Fruit fly (Drosophila melanogaster): ENCODE measurements around the gene Hsc70-1.

Gene Hsc70-1

dm6 chr3L:14001658-14002523, 28.0 kb downstream of the Hsc70-1 start, which contains the start of the genes Nprl3 and upSET (continued):
- TF ChIP-seq TFAM (GFP tag; optimal IDR thresholded peaks at IDR 0.05) = no peak
- TF ChIP-seq crc (GFP tag; optimal IDR thresholded peaks at IDR 0.05) = no peak
- TF ChIP-seq Gug (GFP tag; IDR thresholded peaks at IDR 0.05) = no peak
- TF ChIP-seq CG34422 (GFP tag; IDR thresholded peaks at IDR 0.05) = peak; percentile 34; the same call in 1 of the 3 replicates
- TF ChIP-seq CG14710 (tag; optimal IDR thresholded peaks at IDR 0.05) = peak; percentile 73
- TF ChIP-seq sqz (GFP tag; optimal IDR thresholded peaks at IDR 0.05) = peak; percentile 38
- TF ChIP-seq hb (GFP tag; IDR thresholded peaks at IDR 0.05; ENCODE audit: partially characterized antibody) = peak; percentile 83
- no peak for TF ChIP-seq CG4328 (GFP tag; optimal IDR thresholded peaks at IDR 0.05)
- TF ChIP-seq Aef1 (GFP tag; IDR thresholded peaks at IDR 0.05) = no peak
- no peak for TF ChIP-seq CG7987 (GFP tag; optimal IDR thresholded peaks at IDR 0.05)
- no peak for TF ChIP-seq CG15696 (tag; optimal IDR thresholded peaks at IDR 0.05)
- peak; percentile 6 for TF ChIP-seq Myb (GFP tag; optimal IDR thresholded peaks at IDR 0.05)
- no peak for TF ChIP-seq CG7271 (tag; optimal IDR thresholded peaks at IDR 0.05)
- no peak for TF ChIP-seq Spps (tag; optimal IDR thresholded peaks at IDR 0.05)
- TF ChIP-seq NK7.1 (GFP tag; optimal IDR thresholded peaks at IDR 0.05) = no peak
- TF ChIP-seq Adf1 (GFP tag; IDR thresholded peaks at IDR 0.05) = no peak
- no peak for TF ChIP-seq Ssrp (tag; optimal IDR thresholded peaks at IDR 0.05)
- peak; percentile 80 for TF ChIP-seq hbn (GFP tag; IDR thresholded peaks at IDR 0.05; ENCODE audit: partially characterized antibody)
- TF ChIP-seq CG15479 (GFP tag; optimal IDR thresholded peaks at IDR 0.05) = no peak
- TF ChIP-seq CG16813 (GFP tag; IDR thresholded peaks at IDR 0.05; ENCODE audit: partially characterized antibody) = peak; percentile 91
- TF ChIP-seq CG4282 (GFP tag; optimal IDR thresholded peaks at IDR 0.05) = no peak
- no peak for TF ChIP-seq CG15269 (tag; optimal IDR thresholded peaks at IDR 0.05)
- TF ChIP-seq org-1 (GFP tag; optimal IDR thresholded peaks at IDR 0.05) = no peak
- peak; percentile 16 for TF ChIP-seq CG7839 (tag; optimal IDR thresholded peaks at IDR 0.05)
- TF ChIP-seq Nf-YB (GFP tag; optimal IDR thresholded peaks at IDR 0.05) = no peak
- no peak for TF ChIP-seq jumu (GFP tag; optimal IDR thresholded peaks at IDR 0.05)
- TF ChIP-seq CG2889 (GFP tag; IDR thresholded peaks at IDR 0.05) = no peak
- no peak for TF ChIP-seq HHEX (GFP tag; optimal IDR thresholded peaks at IDR 0.05)
- no peak for TF ChIP-seq btn (GFP tag; optimal IDR thresholded peaks at IDR 0.05)
- peak; percentile 91 for TF ChIP-seq Bgb (GFP tag; IDR thresholded peaks at IDR 0.05; ENCODE audit: partially characterized antibody)
- peak; percentile 68 for TF ChIP-seq Dref (GFP tag; IDR thresholded peaks at IDR 0.05)
- TF ChIP-seq bigmax (GFP tag; optimal IDR thresholded peaks at IDR 0.05) = no peak
- peak; percentile 52 for TF ChIP-seq Sin3A (optimal IDR thresholded peaks at IDR 0.05)
- TF ChIP-seq Pdp1 (GFP tag; optimal IDR thresholded peaks at IDR 0.05) = peak in 1 of 2 experiments; percentile 5
- no peak for TF ChIP-seq CG8290 (GFP tag; optimal IDR thresholded peaks at IDR 0.05)
- TF ChIP-seq CG8290 (tag; optimal IDR thresholded peaks at IDR 0.05) = no peak
- peak; percentile 44; the same call in 1 of the 2 replicates for TF ChIP-seq CG3847 (GFP tag; IDR thresholded peaks at IDR 0.05)
- no peak for TF ChIP-seq usp (GFP tag; optimal IDR thresholded peaks at IDR 0.05)
- TF ChIP-seq CG3407 (GFP tag; optimal IDR thresholded peaks at IDR 0.05) = no peak
- no peak for TF ChIP-seq CG5953 (GFP tag; IDR thresholded peaks at IDR 0.05)
- TF ChIP-seq pzg (GFP tag; optimal IDR thresholded peaks at IDR 0.05) = peak; percentile 85
- TF ChIP-seq pan (optimal IDR thresholded peaks at IDR 0.05) = no peak
- no peak for TF ChIP-seq pan (GFP tag; optimal IDR thresholded peaks at IDR 0.05 in 1 of 2, IDR thresholded peaks at IDR 0.05 in 1 of 2)
- TF ChIP-seq Bdp1 (GFP tag; optimal IDR thresholded peaks at IDR 0.05) = no peak
- TF ChIP-seq CG12744 (GFP tag; optimal IDR thresholded peaks at IDR 0.05) = no peak
- TF ChIP-seq so (GFP tag; IDR thresholded peaks at IDR 0.05) = no peak
- TF ChIP-seq danr (GFP tag; IDR thresholded peaks at IDR 0.05) = no peak
- no peak for TF ChIP-seq tap (tag; optimal IDR thresholded peaks at IDR 0.05)
- no peak for TF ChIP-seq CG2199 (GFP tag; IDR thresholded peaks at IDR 0.05)
- TF ChIP-seq bsh (GFP tag; optimal IDR thresholded peaks at IDR 0.05) = no peak

All from whole organism, embryonic.